Fruit fly (Drosophila melanogaster) whole organism, embryonic: Measurements from ENCODE around the gene CG42525.

Source experiments
- BEAF-32 ChIP-seq: fragments of 200-800 bp; sonication (Bioruptor generic); optimal IDR thresholded peaks from 3 replicates; lab custom pipeline; 2017; ENCODE audit warnings: missing biosample characterization, missing genetic modification characterization, mild to moderate bottlenecking, moderate library complexity, missing genetic modification reagents
- CG11093 ChIP-seq: fragments of 200-800 bp; sonication (Bioruptor generic); IDR thresholded peaks from 3 replicates; pipeline ENCODE4 v1.3.6; 2022; ENCODE audit warnings: missing biosample characterization, missing genetic modification characterization
- CG13287 ChIP-seq: fragments of 200-800 bp; sonication (Bioruptor generic); IDR thresholded peaks from 2 replicates; pipeline ENCODE4 v1.3.6; 2022; ENCODE audit warnings: missing biosample characterization, missing genetic modification characterization; ENCODE audit not compliant: partially characterized antibody
- CG13775 ChIP-seq: fragments of 200-800 bp; sonication (Bioruptor generic); optimal IDR thresholded peaks from 3 replicates; lab custom pipeline; 2017; ENCODE audit warnings: missing biosample characterization, mild to moderate bottlenecking, missing genetic modification characterization
- CG14014 ChIP-seq: fragments of 200-800 bp; sonication (Bioruptor generic); IDR thresholded peaks from 2 replicates; pipeline ENCODE4 v1.3.6; 2022; ENCODE audit warnings: missing biosample characterization, missing genetic modification characterization
- CG14667 ChIP-seq: fragments of 200-800 bp; sonication (Bioruptor generic); IDR thresholded peaks from 2 replicates; pipeline ENCODE4 v1.3.6; 2022; ENCODE audit warnings: missing biosample characterization, missing genetic modification characterization
- CG15514 ChIP-seq: fragments of 200-800 bp; sonication (Bioruptor generic); optimal IDR thresholded peaks from 3 replicates; lab custom pipeline; 2017; ENCODE audit warnings: missing biosample characterization, missing genetic modification characterization, mild to moderate bottlenecking, moderate library complexity, missing genetic modification reagents
- CG1603 ChIP-seq: fragments of 200-800 bp; sonication (Bioruptor generic); optimal IDR thresholded peaks from 2 replicates; lab custom pipeline; 2019; ENCODE audit warnings: missing biosample characterization, mild to moderate bottlenecking, missing genetic modification characterization, moderate library complexity
- CG16813 ChIP-seq: fragments of 200-800 bp; sonication (Bioruptor generic); IDR thresholded peaks from 3 replicates; pipeline ENCODE4 v1.3.6; 2022; ENCODE audit warnings: missing biosample characterization, missing genetic modification characterization; ENCODE audit not compliant: partially characterized antibody
- CG1792 ChIP-seq: fragments of 200-800 bp; sonication (Bioruptor generic); optimal IDR thresholded peaks from 2 replicates; lab custom pipeline; 2016; ENCODE audit warnings: missing biosample characterization, missing genetic modification characterization
- CG18599 ChIP-seq: fragments of 200-800 bp; sonication (Bioruptor generic); optimal IDR thresholded peaks from 3 replicates; lab custom pipeline; 2017; ENCODE audit warnings: missing biosample characterization, missing genetic modification characterization, mild to moderate bottlenecking, moderate library complexity, missing genetic modification reagents
- CG2129 ChIP-seq: fragments of 200-800 bp; sonication (Bioruptor generic); IDR thresholded peaks from 2 replicates; pipeline ENCODE4 v1.3.6; 2022; ENCODE audit warnings: missing biosample characterization, missing genetic modification characterization; ENCODE audit not compliant: partially characterized antibody
- CG4707 ChIP-seq: fragments of 200-800 bp; sonication (Bioruptor generic); optimal IDR thresholded peaks from 2 replicates; lab custom pipeline; 2018; ENCODE audit warnings: missing biosample characterization, mild to moderate bottlenecking, missing genetic modification characterization, moderate library complexity
- CG5953 ChIP-seq: fragments of 200-800 bp; sonication (Bioruptor generic); IDR thresholded peaks from 2 replicates; pipeline ENCODE4 v1.3.6; 2022; ENCODE audit warnings: missing biosample characterization, missing genetic modification characterization
- CG6683 ChIP-seq: fragments of 200-800 bp; sonication (Bioruptor generic); optimal IDR thresholded peaks from 2 replicates; lab custom pipeline; 2017; ENCODE audit warnings: missing biosample characterization, mild to moderate bottlenecking, missing genetic modification characterization, missing genetic modification reagents
- CG7839 ChIP-seq: fragments of 200-800 bp; sonication (Bioruptor generic); optimal IDR thresholded peaks from 3 replicates; lab custom pipeline; 2018; ENCODE audit warnings: missing biosample characterization, mild to moderate bottlenecking, missing genetic modification characterization, moderate library complexity
- CG8290 ChIP-seq, 3 experiments: fragments of 200-800 bp; sonication (Bioruptor generic); optimal IDR thresholded peaks; 2 replicates each; lab custom pipeline; 2016 to 2019; ENCODE audit warnings: missing biosample characterization in 3 of 3, missing genetic modification characterization in 3 of 3, mild to moderate bottlenecking in 2 of 3, moderate library complexity in 1 of 3
- D ChIP-seq, 2 experiments: fragments of 200-800 bp in 1 of 2; fragments of >200 bp in 1 of 2; sonication (Bioruptor generic) in 1 of 2; optimal IDR thresholded peaks; 2 replicates in 1 of 2; 3 replicates in 1 of 2; lab custom pipeline; 2017; ENCODE audit warnings: mild to moderate bottlenecking in 1 of 2, missing biosample characterization in 1 of 2, missing genetic modification characterization in 1 of 2, missing genetic modification reagents in 1 of 2
- Dip2 ChIP-seq: fragments of 200-800 bp; sonication (Bioruptor generic); IDR thresholded peaks from 2 replicates; pipeline ENCODE4 v1.3.6; 2022; ENCODE audit warnings: missing biosample characterization, missing genetic modification characterization
- Dip3 ChIP-seq: fragments of 200-800 bp; sonication (Bioruptor generic); optimal IDR thresholded peaks from 3 replicates; lab custom pipeline; 2016; ENCODE audit warnings: missing biosample characterization, missing genetic modification characterization
- Dll ChIP-seq: fragments of 200-800 bp; sonication (Bioruptor generic); IDR thresholded peaks from 4 replicates; pipeline ENCODE4 v1.3.6; 2022; ENCODE audit warnings: missing biosample characterization, missing genetic modification characterization; ENCODE audit not compliant: partially characterized antibody
- Doc3 ChIP-seq: fragments of 200-800 bp; sonication (Bioruptor generic); IDR thresholded peaks from 3 replicates; pipeline ENCODE4 v1.3.6; 2022; ENCODE audit warnings: missing biosample characterization, missing genetic modification characterization; ENCODE audit not compliant: partially characterized antibody
- Dref ChIP-seq: fragments of 200-800 bp; sonication (Bioruptor generic); IDR thresholded peaks from 2 replicates; pipeline ENCODE4 v1.3.6; 2022; ENCODE audit warnings: missing biosample characterization, missing genetic modification characterization
- Gsc ChIP-seq: fragments of 200-800 bp; sonication (Bioruptor generic); IDR thresholded peaks from 2 replicates; pipeline ENCODE4 v1.3.6; 2022; ENCODE audit warnings: missing biosample characterization, missing genetic modification characterization
- HLH3B ChIP-seq: fragments of 200-800 bp; sonication (Bioruptor generic); IDR thresholded peaks from 2 replicates; pipeline ENCODE4 v1.3.6; 2022; ENCODE audit warnings: missing biosample characterization, missing genetic modification characterization
- MESR4 ChIP-seq: fragments of 200-800 bp; sonication (Bioruptor generic); optimal IDR thresholded peaks from 2 replicates; lab custom pipeline; 2018; ENCODE audit warnings: missing biosample characterization, mild to moderate bottlenecking, missing genetic modification characterization, moderate library complexity
- Scr ChIP-seq: fragments of 200-800 bp; sonication (Bioruptor generic); IDR thresholded peaks from 2 replicates; pipeline ENCODE4 v1.3.6; 2022; ENCODE audit warnings: missing biosample characterization, missing genetic modification characterization; ENCODE audit not compliant: partially characterized antibody
- Sox100B ChIP-seq: fragments of 200-800 bp; sonication (Bioruptor generic); optimal IDR thresholded peaks from 3 replicates; lab custom pipeline; 2018; ENCODE audit warnings: missing biosample characterization, mild to moderate bottlenecking, missing genetic modification characterization
- YL-1 ChIP-seq: fragments of 200-800 bp; sonication (Bioruptor generic); optimal IDR thresholded peaks from 3 replicates; lab custom pipeline; 2017; ENCODE audit warnings: missing biosample characterization, mild to moderate bottlenecking, missing genetic modification characterization
- ato ChIP-seq: fragments of 200-800 bp; sonication (Bioruptor generic); IDR thresholded peaks from 2 replicates; pipeline ENCODE4 v1.3.6; 2022; ENCODE audit warnings: missing biosample characterization, missing genetic modification characterization; ENCODE audit not compliant: partially characterized antibody
- crol ChIP-seq: fragments of 200-800 bp; sonication (Bioruptor generic); IDR thresholded peaks from 2 replicates; pipeline ENCODE4 v1.3.6; 2022; ENCODE audit warnings: missing biosample characterization, missing genetic modification characterization
- danr ChIP-seq: fragments of 200-800 bp; sonication (Bioruptor generic); IDR thresholded peaks from 2 replicates; pipeline ENCODE4 v1.3.6; 2022; ENCODE audit warnings: missing biosample characterization, missing genetic modification characterization
- dysf ChIP-seq: fragments of 200-800 bp; sonication (Bioruptor generic); IDR thresholded peaks from 3 replicates; pipeline ENCODE4 v1.3.6; 2022; ENCODE audit warnings: missing biosample characterization, missing genetic modification characterization
- ftz-f1 ChIP-seq: fragments of 200-800 bp; sonication (Bioruptor generic); optimal IDR thresholded peaks from 2 replicates; lab custom pipeline; 2016; ENCODE audit warnings: missing biosample characterization, missing genetic modification characterization
- gem ChIP-seq: fragments of 200-800 bp; sonication (Bioruptor generic); optimal IDR thresholded peaks from 2 replicates; lab custom pipeline; 2019; ENCODE audit warnings: missing biosample characterization, mild to moderate bottlenecking, missing genetic modification characterization, moderate library complexity
- h ChIP-seq: fragments of >200 bp; optimal IDR thresholded peaks from 2 replicates; lab custom pipeline; 2017
- insv ChIP-seq, 2 experiments: fragments of 200-800 bp; sonication (Bioruptor generic); optimal IDR thresholded peaks; 3 replicates each; lab custom pipeline; 2016 to 2018; ENCODE audit warnings: missing biosample characterization in 2 of 2, missing genetic modification characterization in 2 of 2
- maf-S ChIP-seq: fragments of 200-800 bp; sonication (Bioruptor generic); optimal IDR thresholded peaks from 2 replicates; lab custom pipeline; 2016; ENCODE audit warnings: missing biosample characterization, missing genetic modification characterization
- mam ChIP-seq: fragments of 200-800 bp; sonication (Bioruptor generic); optimal IDR thresholded peaks from 3 replicates; lab custom pipeline; 2016; ENCODE audit warnings: missing biosample characterization, missing genetic modification characterization
- p53 ChIP-seq: fragments of 200-800 bp; sonication (Bioruptor generic); optimal IDR thresholded peaks from 2 replicates; lab custom pipeline; 2016; ENCODE audit warnings: missing biosample characterization, missing genetic modification characterization
- pfk ChIP-seq: fragments of 200-800 bp; sonication (Bioruptor generic); optimal IDR thresholded peaks from 2 replicates; lab custom pipeline; 2018; ENCODE audit warnings: missing biosample characterization, mild to moderate bottlenecking, missing genetic modification characterization, moderate library complexity
- pzg ChIP-seq: fragments of 200-800 bp; sonication (Bioruptor generic); optimal IDR thresholded peaks from 3 replicates; lab custom pipeline; 2018; ENCODE audit warnings: missing biosample characterization, mild to moderate bottlenecking, missing genetic modification characterization, moderate library complexity
- sens ChIP-seq: fragments of 200-800 bp; sonication (Bioruptor generic); peaks from one replicate; lab custom pipeline; 2016; ENCODE audit warnings: missing biosample characterization, missing genetic modification characterization
- trem ChIP-seq: fragments of 200-800 bp; optimal IDR thresholded peaks from 3 replicates; lab custom pipeline; 2019; ENCODE audit warnings: missing biosample characterization, mild to moderate bottlenecking, missing genetic modification characterization, moderate library complexity
- z ChIP-seq: fragments of 200-800 bp; sonication (Bioruptor generic); IDR thresholded peaks from 3 replicates; pipeline ENCODE4 v1.3.6; 2022; ENCODE audit warnings: missing biosample characterization, missing genetic modification characterization
- zen ChIP-seq: fragments of 200-800 bp; sonication (Bioruptor generic); optimal IDR thresholded peaks from 3 replicates; lab custom pipeline; 2018; ENCODE audit warnings: missing biosample characterization, mild to moderate bottlenecking, missing genetic modification characterization, moderate library complexity
- zf30C ChIP-seq: fragments of 200-800 bp; sonication (Bioruptor generic); optimal IDR thresholded peaks from 3 replicates; lab custom pipeline; 2018; ENCODE audit warnings: missing biosample characterization, mild to moderate bottlenecking, missing genetic modification characterization

Gene CG42525

dm6 chr3L:3164951-3165350 lies 24.6 kb downstream of the CG42525 start, which contains the start of gene CG32280 (continued):
- peak; percentile 91 for TF ChIP-seq sens
- TF ChIP-seq h (lab: Kevin White, UChicago): no peak
- TF ChIP-seq mam: peak; percentile 48
- TF ChIP-seq insv (GFP tag; optimal IDR thresholded peaks at IDR 0.05; lab: Kevin White, UChicago): peak in 1 of 2 experiments; percentile 11
- TF ChIP-seq BEAF-32 (GFP tag; lab: Kevin White, UChicago): peak; percentile 85

- TF ChIP-seq CG14014 (GFP tag; lab: Robert Waterston, UW) (no peak), ato (GFP tag; lab: Robert Waterston, UW) (no peak), D (optimal IDR thresholded peaks at IDR 0.05; lab: Kevin White, UChicago) (no peak), D (GFP tag; optimal IDR thresholded peaks at IDR 0.05; lab: Kevin White, UChicago) (no peak), MESR4 (no peak), CG13775 (GFP tag; lab: Kevin White, UChicago) (no peak), zf30C (GFP tag; lab: Kevin White, UChicago) (no peak), gem (tag; lab: Kevin White, UChicago) (no peak), mam (no peak), dysf (GFP tag; lab: Robert Waterston, UW) (no peak), Dip2 (no peak), CG4707 (no peak), z (GFP tag; lab: Robert Waterston, UW) (no peak), Doc3 (GFP tag; lab: Robert Waterston, UW) (no peak), crol (GFP tag; lab: Robert Waterston, UW) (no peak), Dip3 (GFP tag; lab: Kevin White, UChicago) (no peak)
Observed at dm6 chr3L:3162584-3162983, 27.0 kb downstream of the CG42525 start.

- no peak for TF ChIP-seq Sox100B (GFP tag; lab: Kevin White, UChicago)
- TF ChIP-seq HLH3B (GFP tag; lab: Robert Waterston, UW): no peak
- peak; percentile 65; the same call in 3 of the 4 replicates for TF ChIP-seq Dll (GFP tag; lab: Robert Waterston, UW)
- TF ChIP-seq Gsc (GFP tag; lab: Robert Waterston, UW): no peak
- TF ChIP-seq CG2129 (GFP tag; lab: Robert Waterston, UW): peak; percentile 47
- TF ChIP-seq Dref (GFP tag; lab: Robert Waterston, UW): peak; percentile 56
- 0 out of 3 replicates have a peak, but pooled peaks have one; percentile 35 for TF ChIP-seq CG16813 (GFP tag; lab: Robert Waterston, UW)
- TF ChIP-seq CG13287 (GFP tag; lab: Robert Waterston, UW): peak; percentile 49
- peak; percentile 21 for TF ChIP-seq CG1603 (tag; lab: Kevin White, UChicago)
- peak; percentile 11 for TF ChIP-seq trem (tag; lab: Kevin White, UChicago)
- TF ChIP-seq ftz-f1: peak; percentile 41
- TF ChIP-seq CG6683 (GFP tag; lab: Kevin White, UChicago): no peak
- TF ChIP-seq CG11093 (GFP tag; lab: Robert Waterston, UW): no peak
- peak; percentile 34 for TF ChIP-seq YL-1 (GFP tag; lab: Kevin White, UChicago)
- TF ChIP-seq p53 (GFP tag; lab: Kevin White, UChicago): no peak
- TF ChIP-seq CG1792 (GFP tag; lab: Kevin White, UChicago): no peak
- no peak for TF ChIP-seq CG7839
- TF ChIP-seq danr (GFP tag; lab: Robert Waterston, UW): no peak
- no peak for TF ChIP-seq pfk (GFP tag; lab: Kevin White, UChicago)
- no peak for TF ChIP-seq maf-S (GFP tag; lab: Kevin White, UChicago)
- no peak for TF ChIP-seq CG18599 (GFP tag; lab: Kevin White, UChicago)
- TF ChIP-seq CG14667: no peak
- no peak for TF ChIP-seq CG14014 (GFP tag; lab: Robert Waterston, UW)
- peak; percentile 10 for TF ChIP-seq zen (tag; lab: Kevin White, UChicago)
- TF ChIP-seq CG8290 (GFP tag; optimal IDR thresholded peaks at IDR 0.05; lab: Kevin White, UChicago): no peak
- TF ChIP-seq CG8290 (tag; optimal IDR thresholded peaks at IDR 0.05; lab: Kevin White, UChicago): no peak
- TF ChIP-seq CG15514 (GFP tag; lab: Kevin White, UChicago): peak; percentile 42
- TF ChIP-seq pzg (GFP tag; lab: Kevin White, UChicago): peak; percentile 27
- peak; percentile 63 for TF ChIP-seq Scr
- no peak for TF ChIP-seq CG5953 (GFP tag; lab: Robert Waterston, UW)
Observed at dm6 chr3L:3161968-3162367, 27.6 kb downstream of the CG42525 start, which contains the start of gene rasp. rasp (plus strand) TSS chr3L:3162180.
